Worm (Caenorhabditis elegans): ENCODE results near the gene nhr-32.

nhr-32 gene

ce11 chrX:13245090-13245489 lies 6.7 kb upstream of the nhr-32 start, which contains the start of gene hpl-1:
Gene hpl-1 (plus strand): TSS chrX:13245390.
- TF ChIP-seq ztf-23 (GFP tag; IDR thresholded peaks at IDR 0.05): no peak

- TF ChIP-seq klf-2 (GFP tag; conservative IDR thresholded peaks at IDR 0.05) (no peak), T22C8.4 (GFP tag; IDR thresholded peaks at IDR 0.05) (no peak), cog-1 (tag; optimal IDR thresholded peaks at IDR 0.05) (no peak), med-1 (GFP tag; optimal IDR thresholded peaks at IDR 0.05; ENCODE audit: insufficient read depth) (no peak), ref-1 (GFP tag; conservative IDR thresholded peaks at IDR 0.05) (no peak), ztf-23 (GFP tag; IDR thresholded peaks at IDR 0.05) (no peak)
These were observed 5.0 kb upstream of the nhr-32 start for ce11 chrX:13246668-13247358.

ce11 chrX:13247614-13248013 lies 4.2 kb upstream of the nhr-32 start:
- TF ChIP-seq ztf-23 (GFP tag; IDR thresholded peaks at IDR 0.05) (no peak), T22C8.4 (GFP tag; IDR thresholded peaks at IDR 0.05) (no peak), tab-1 (GFP tag; IDR thresholded peaks at IDR 0.05) (no peak), cog-1 (tag; optimal IDR thresholded peaks at IDR 0.05) (no peak), klf-2 (GFP tag; conservative IDR thresholded peaks at IDR 0.05) (no peak), med-1 (GFP tag; optimal IDR thresholded peaks at IDR 0.05; ENCODE audit: insufficient read depth) (no peak), flt-1 (GFP tag; IDR thresholded peaks at IDR 0.05) (no peak), ref-1 (GFP tag; conservative IDR thresholded peaks at IDR 0.05) (no peak)

ce11 chrX:13248265-13248664 lies 3.5 kb upstream of the nhr-32 start, which contains the start of gene K08H2.7:
Gene K08H2.7 (minus strand): TSS chrX:13248437.
- TF ChIP-seq tab-1 (GFP tag; IDR thresholded peaks at IDR 0.05): no peak

ce11 chrX:13249102-13249501 lies 2.7 kb upstream of the nhr-32 start:
- TF ChIP-seq cog-1 (tag; optimal IDR thresholded peaks at IDR 0.05): no peak
- TF ChIP-seq med-1 (GFP tag; optimal IDR thresholded peaks at IDR 0.05; ENCODE audit: insufficient read depth): no peak
- TF ChIP-seq T22C8.4 (GFP tag; IDR thresholded peaks at IDR 0.05): no peak
- TF ChIP-seq ztf-23 (GFP tag; IDR thresholded peaks at IDR 0.05): no peak
- TF ChIP-seq tab-1 (GFP tag; IDR thresholded peaks at IDR 0.05): no peak
- no peak for TF ChIP-seq klf-2 (GFP tag; conservative IDR thresholded peaks at IDR 0.05)
- no peak for TF ChIP-seq flt-1 (GFP tag; IDR thresholded peaks at IDR 0.05)
- no peak for TF ChIP-seq ref-1 (GFP tag; conservative IDR thresholded peaks at IDR 0.05)
- no peak for TF ChIP-seq ztf-29 (GFP tag; IDR thresholded peaks at IDR 0.05)

- no peak for TF ChIP-seq flt-1 (GFP tag; IDR thresholded peaks at IDR 0.05)
These were observed 1.6 kb upstream of the nhr-32 start for ce11 chrX:13250163-13250562.

ce11 chrX:13251354-13251843 lies 365 bp upstream of the nhr-32 start:
- TF ChIP-seq cog-1 (tag; optimal IDR thresholded peaks at IDR 0.05) (peak; percentile 30), flt-1 (GFP tag; IDR thresholded peaks at IDR 0.05) (0 out of 2 replicates have a peak, but pooled peaks have one; percentile 51), ztf-23 (GFP tag; IDR thresholded peaks at IDR 0.05) (no peak)

- TF ChIP-seq tab-1 (GFP tag; IDR thresholded peaks at IDR 0.05) (no peak), cog-1 (tag; optimal IDR thresholded peaks at IDR 0.05) (no peak), T22C8.4 (GFP tag; IDR thresholded peaks at IDR 0.05) (no peak), flt-1 (GFP tag; IDR thresholded peaks at IDR 0.05) (no peak), ref-1 (GFP tag; conservative IDR thresholded peaks at IDR 0.05) (no peak), med-1 (GFP tag; optimal IDR thresholded peaks at IDR 0.05; ENCODE audit: insufficient read depth) (no peak), ztf-29 (GFP tag; IDR thresholded peaks at IDR 0.05) (no peak), ztf-23 (GFP tag; IDR thresholded peaks at IDR 0.05) (no peak), klf-2 (GFP tag; conservative IDR thresholded peaks at IDR 0.05) (no peak)
These were observed 5.8 kb downstream of the nhr-32 start, which contains the start of gene K08H2.10 for ce11 chrX:13257577-13257976. Gene K08H2.10 (plus strand): TSS chrX:13257806.

ce11 chrX:13262195-13262594 lies 10.4 kb downstream of the nhr-32 start, which contains the start of gene K09A11.1:
Gene K09A11.1 (plus strand): TSS chrX:13262495.
- TF ChIP-seq cog-1 (tag; optimal IDR thresholded peaks at IDR 0.05) (no peak), flt-1 (GFP tag; IDR thresholded peaks at IDR 0.05) (no peak), med-1 (GFP tag; optimal IDR thresholded peaks at IDR 0.05; ENCODE audit: insufficient read depth) (no peak), ztf-23 (GFP tag; IDR thresholded peaks at IDR 0.05) (no peak), tab-1 (GFP tag; IDR thresholded peaks at IDR 0.05) (no peak), T22C8.4 (GFP tag; IDR thresholded peaks at IDR 0.05) (no peak), ref-1 (GFP tag; conservative IDR thresholded peaks at IDR 0.05) (no peak)

ce11 chrX:13264550-13264949 lies 12.8 kb downstream of the nhr-32 start:
- TF ChIP-seq klf-2 (GFP tag; conservative IDR thresholded peaks at IDR 0.05) (peak; percentile 90), ref-1 (GFP tag; conservative IDR thresholded peaks at IDR 0.05) (peak; percentile 77), tab-1 (GFP tag; IDR thresholded peaks at IDR 0.05) (peak; percentile 92), T22C8.4 (GFP tag; IDR thresholded peaks at IDR 0.05) (peak; percentile 89), ztf-29 (GFP tag; IDR thresholded peaks at IDR 0.05) (peak; percentile 88), flt-1 (GFP tag; IDR thresholded peaks at IDR 0.05) (peak; percentile 92), ztf-23 (GFP tag; IDR thresholded peaks at IDR 0.05) (peak; percentile 94), med-1 (GFP tag; optimal IDR thresholded peaks at IDR 0.05; ENCODE audit: insufficient read depth) (peak; percentile 28), cog-1 (tag; optimal IDR thresholded peaks at IDR 0.05) (peak; percentile 44)

- TF ChIP-seq flt-1 (GFP tag; IDR thresholded peaks at IDR 0.05) (no peak), ztf-23 (GFP tag; IDR thresholded peaks at IDR 0.05) (no peak), klf-2 (GFP tag; conservative IDR thresholded peaks at IDR 0.05) (no peak), ztf-29 (GFP tag; IDR thresholded peaks at IDR 0.05) (no peak), cog-1 (tag; optimal IDR thresholded peaks at IDR 0.05) (no peak)
These were observed 15.5 kb downstream of the nhr-32 start, which contains the start of gene cyp-14A1 for ce11 chrX:13267230-13267629. Gene cyp-14A1 (minus strand): TSS chrX:13267355.

All from whole organism, midembryonic.